Worm (Caenorhabditis elegans): ENCODE data around the gene rfc-3.

The rfc-3 gene

ce11 chrIV:13118794-13119193, 23.2 kb downstream of the rfc-3 start, which contains the start of gene unc-30:
Gene unc-30, plus strand, starts transcription at chrIV:13118977.
- no peak for TF ChIP-seq ceh-22 (tag; optimal IDR thresholded peaks at IDR 0.05)
- TF ChIP-seq nfya-1 (tag; optimal IDR thresholded peaks at IDR 0.05) = peak; percentile 3
- no peak for TF ChIP-seq ets-4 (tag; optimal IDR thresholded peaks at IDR 0.05)
- no peak for TF ChIP-seq eyg-1 (tag; optimal IDR thresholded peaks at IDR 0.05)
- TF ChIP-seq elt-4 (tag; optimal IDR thresholded peaks at IDR 0.05) = no peak

ce11 chrIV:13121396-13121795, 25.8 kb downstream of the rfc-3 start:
- TF ChIP-seq ttx-3 (tag; optimal IDR thresholded peaks at IDR 0.05) (no peak), unc-42 (tag; optimal IDR thresholded peaks at IDR 0.05) (peak; percentile 51), ceh-24 (tag; optimal IDR thresholded peaks at IDR 0.05) (no peak), sox-4 (tag; optimal IDR thresholded peaks at IDR 0.05) (no peak), odd-2 (tag; optimal IDR thresholded peaks at IDR 0.05) (no peak), pros-1 (tag; optimal IDR thresholded peaks at IDR 0.05) (no peak), unc-3 (GFP tag; conservative IDR thresholded peaks at IDR 0.05) (no peak), unc-3 (tag; optimal IDR thresholded peaks at IDR 0.05) (no peak), F13H6.1 (tag; optimal IDR thresholded peaks at IDR 0.05) (no peak)

ce11 chrIV:13125999-13126398, 30.4 kb downstream of the rfc-3 start:
- TF ChIP-seq nfya-1 (tag; optimal IDR thresholded peaks at IDR 0.05) = peak; percentile 7
- TF ChIP-seq fkh-6 (tag; optimal IDR thresholded peaks at IDR 0.05) = no peak
- TF ChIP-seq ceh-18 (tag; optimal IDR thresholded peaks at IDR 0.05) = peak; percentile 14
- peak; percentile 2 for TF ChIP-seq ceh-34 (tag; optimal IDR thresholded peaks at IDR 0.05)
- no peak for TF ChIP-seq syd-9 (tag; optimal IDR thresholded peaks at IDR 0.05)
- TF ChIP-seq ceh-2 (tag; optimal IDR thresholded peaks at IDR 0.05) = no peak
- TF ChIP-seq sox-4 (tag; optimal IDR thresholded peaks at IDR 0.05) = no peak
- TF ChIP-seq pros-1 (tag; optimal IDR thresholded peaks at IDR 0.05) = no peak
- peak; percentile 51 for TF ChIP-seq rnt-1 (tag; optimal IDR thresholded peaks at IDR 0.05)
- no peak for TF ChIP-seq nhr-11 (tag; optimal IDR thresholded peaks at IDR 0.05)
- TF ChIP-seq pax-1 (tag; optimal IDR thresholded peaks at IDR 0.05) = no peak

ce11 chrIV:13127720-13128119, 32.2 kb downstream of the rfc-3 start:
- peak; percentile 62 for TF ChIP-seq unc-42 (tag; optimal IDR thresholded peaks at IDR 0.05)
- peak; percentile 8 for TF ChIP-seq fax-1 (tag; optimal IDR thresholded peaks at IDR 0.05)
- TF ChIP-seq sox-4 (tag; optimal IDR thresholded peaks at IDR 0.05) = no peak
- no peak for TF ChIP-seq pqm-1 (tag; optimal IDR thresholded peaks at IDR 0.05)
- no peak for TF ChIP-seq fkh-10 (GFP tag; optimal IDR thresholded peaks at IDR 0.05)
- no peak for TF ChIP-seq mec-3 (tag; optimal IDR thresholded peaks at IDR 0.05; ENCODE audit: borderline replicate concordance)

ce11 chrIV:13142254-13142653, 46.7 kb downstream of the rfc-3 start, which contains the start of gene spe-43:
Gene spe-43, minus strand, starts transcription at chrIV:13142354.
- no peak for TF ChIP-seq sox-2 (GFP tag; IDR thresholded peaks at IDR 0.05)
- TF ChIP-seq odd-2 (tag; optimal IDR thresholded peaks at IDR 0.05) = no peak
- TF ChIP-seq ztf-16 (tag; optimal IDR thresholded peaks at IDR 0.05) = no peak
- no peak for TF ChIP-seq K02D7.2 (tag; optimal IDR thresholded peaks at IDR 0.05)
- no peak for TF ChIP-seq ttx-3 (tag; optimal IDR thresholded peaks at IDR 0.05)
- TF ChIP-seq ets-4 (tag; optimal IDR thresholded peaks at IDR 0.05) = no peak
- TF ChIP-seq syd-9 (tag; optimal IDR thresholded peaks at IDR 0.05) = no peak
- no peak for TF ChIP-seq unc-3 (GFP tag; conservative IDR thresholded peaks at IDR 0.05)
- no peak for TF ChIP-seq unc-3 (tag; optimal IDR thresholded peaks at IDR 0.05)
- no peak for TF ChIP-seq ceh-34 (tag; optimal IDR thresholded peaks at IDR 0.05)
- TF ChIP-seq dmd-4 (tag; optimal IDR thresholded peaks at IDR 0.05; ENCODE audit: borderline replicate concordance) = no peak
- no peak for TF ChIP-seq ama-1 (optimal IDR thresholded peaks at IDR 0.05)
- no peak for TF ChIP-seq hlh-15 (tag; optimal IDR thresholded peaks at IDR 0.05)
- TF ChIP-seq fkh-10 (GFP tag; optimal IDR thresholded peaks at IDR 0.05) = no peak
- no peak for TF ChIP-seq fkh-6 (tag; optimal IDR thresholded peaks at IDR 0.05)
- no peak for TF ChIP-seq pha-4 (tag; optimal IDR thresholded peaks at IDR 0.05)
- TF ChIP-seq ceh-31 (tag; optimal IDR thresholded peaks at IDR 0.05) = no peak
- TF ChIP-seq pqm-1 (tag; optimal IDR thresholded peaks at IDR 0.05) = no peak
- TF ChIP-seq ceh-30 (tag; optimal IDR thresholded peaks at IDR 0.05) = no peak
- no peak for TF ChIP-seq rnt-1 (tag; optimal IDR thresholded peaks at IDR 0.05)
